Worm (Caenorhabditis elegans) whole organism, L3 larva: ENCODE results near the gene Y39A1A.16.
A peak's percentile ranks its signal among the peaks of the same experiment; 100 is the strongest.

Source experiments
- R02D3.7 ChIP-seq: fragments of 150-350 bp; optimal IDR thresholded peaks from 2 replicates; lab custom pipeline; 2014; ENCODE audit warnings: missing biosample characterization, missing genetic modification characterization
- ZK546.5 ChIP-seq: sonication (generic microtip); optimal IDR thresholded peaks from 2 replicates; lab custom pipeline; 2017; ENCODE audit warnings: missing biosample characterization, missing genetic modification characterization
- aly-2 ChIP-seq: fragments of 150-350 bp; optimal IDR thresholded peaks from 2 replicates; lab custom pipeline; 2014; ENCODE audit warnings: missing biosample characterization, missing genetic modification characterization
- ama-1 ChIP-seq: fragments of 150-350 bp; optimal IDR thresholded peaks from 2 replicates; lab custom pipeline; 2018
- ceh-16 ChIP-seq: sonication (generic microtip); optimal IDR thresholded peaks from 2 replicates; lab custom pipeline; 2017; ENCODE audit warnings: missing biosample characterization, missing genetic modification characterization
- ceh-82 ChIP-seq: fragments of 150-350 bp; optimal IDR thresholded peaks from 2 replicates; lab custom pipeline; 2014; ENCODE audit warnings: missing biosample characterization, missing genetic modification characterization
- ceh-9 ChIP-seq: sonication (generic microtip); optimal IDR thresholded peaks from 2 replicates; lab custom pipeline; 2018; ENCODE audit warnings: missing biosample characterization, missing genetic modification characterization
- daf-12 ChIP-seq: fragments of 150-350 bp; optimal IDR thresholded peaks from 2 replicates; lab custom pipeline; 2014; ENCODE audit warnings: missing biosample characterization, missing genetic modification reagents, missing genetic modification characterization
- egl-27 ChIP-seq: sonication (generic microtip); optimal IDR thresholded peaks from 4 replicates; lab custom pipeline; 2017; ENCODE audit warnings: missing biosample characterization, missing genetic modification reagents, missing genetic modification characterization
- elt-1 ChIP-seq: fragments of 150-350 bp; optimal IDR thresholded peaks from 2 replicates; lab custom pipeline; 2014; ENCODE audit warnings: missing biosample characterization, missing genetic modification characterization
- elt-2 ChIP-seq: sonication (generic microtip); optimal IDR thresholded peaks from 2 replicates; lab custom pipeline; 2016; ENCODE audit warnings: missing genetic modification reagents, mild to moderate bottlenecking, missing genetic modification characterization, missing compliant biosample characterization
- elt-3 ChIP-seq, 3 experiments: fragments of 150-350 bp in 1 of 3; sonication (generic microtip) in 2 of 3; optimal IDR thresholded peaks; 2 replicates in 2 of 3; 4 replicates in 1 of 3; lab custom pipeline; 2014 to 2017; ENCODE audit warnings: missing biosample characterization in 3 of 3, missing genetic modification characterization in 3 of 3
- eor-1 ChIP-seq, 2 experiments: fragments of 150-350 bp; optimal IDR thresholded peaks; 2 replicates each; lab custom pipeline; 2014 to 2018; ENCODE audit warnings: missing biosample characterization in 2 of 2, missing genetic modification characterization in 2 of 2
- fkh-10 ChIP-seq: sonication (generic microtip); optimal IDR thresholded peaks from 2 replicates; lab custom pipeline; 2017; ENCODE audit warnings: missing biosample characterization, missing genetic modification reagents, missing genetic modification characterization
- fkh-2 ChIP-seq: fragments of 150-350 bp; optimal IDR thresholded peaks from 2 replicates; lab custom pipeline; 2014; ENCODE audit warnings: missing biosample characterization, missing genetic modification reagents, missing genetic modification characterization
- fos-1 ChIP-seq: fragments of 150-350 bp; optimal IDR thresholded peaks from 2 replicates; lab custom pipeline; 2014; ENCODE audit warnings: missing biosample characterization, missing genetic modification characterization
- hmg-11 ChIP-seq: sonication (generic microtip); optimal IDR thresholded peaks from 2 replicates; lab custom pipeline; 2016; ENCODE audit warnings: missing genetic modification characterization, missing compliant biosample characterization
- jun-1 ChIP-seq: fragments of 150-350 bp; optimal IDR thresholded peaks from 2 replicates; lab custom pipeline; 2014; ENCODE audit warnings: missing biosample characterization, missing genetic modification reagents, missing genetic modification characterization
- lin-15B ChIP-seq: fragments of 150-350 bp; optimal IDR thresholded peaks from 2 replicates; lab custom pipeline; 2014; ENCODE audit warnings: missing biosample characterization, missing genetic modification characterization
- lin-39 ChIP-seq: fragments of 150-350 bp; optimal IDR thresholded peaks from 2 replicates; lab custom pipeline; 2018; ENCODE audit warnings: missing biosample characterization, missing genetic modification reagents, missing genetic modification characterization
- lsy-12 ChIP-seq: sonication (generic microtip); optimal IDR thresholded peaks from 2 replicates; lab custom pipeline; 2016; ENCODE audit warnings: mild to moderate bottlenecking, missing genetic modification characterization, missing compliant biosample characterization
- mdl-1 ChIP-seq: fragments of 150-350 bp; optimal IDR thresholded peaks from 2 replicates; lab custom pipeline; 2014; ENCODE audit warnings: missing biosample characterization, missing genetic modification characterization
- mml-1 ChIP-seq: fragments of 150-350 bp; sonication (generic microtip); optimal IDR thresholded peaks from 3 replicates; lab custom pipeline; 2014; ENCODE audit warnings: missing biosample characterization, missing genetic modification characterization
- nfya-1 ChIP-seq: sonication (generic microtip); optimal IDR thresholded peaks from 2 replicates; lab custom pipeline; 2017; ENCODE audit warnings: missing genetic modification characterization, mild to moderate bottlenecking, missing compliant biosample characterization, antibody characterized with exemption, moderate library complexity; ENCODE audit not compliant: insufficient read depth
- nhr-11 ChIP-seq: fragments of 150-350 bp; optimal IDR thresholded peaks from 2 replicates; lab custom pipeline; 2014; ENCODE audit warnings: missing biosample characterization, missing genetic modification characterization
- nhr-12 ChIP-seq: fragments of 150-350 bp; optimal IDR thresholded peaks from 2 replicates; lab custom pipeline; 2014; ENCODE audit warnings: missing biosample characterization, missing genetic modification characterization
- nhr-23 ChIP-seq: fragments of 150-350 bp; optimal IDR thresholded peaks from 2 replicates; lab custom pipeline; 2014; ENCODE audit warnings: missing biosample characterization, missing genetic modification reagents, missing genetic modification characterization
- nhr-237 ChIP-seq: fragments of 150-350 bp; optimal IDR thresholded peaks from 2 replicates; lab custom pipeline; 2014; ENCODE audit warnings: missing biosample characterization, missing genetic modification characterization
- nhr-25 ChIP-seq: sonication (generic microtip); optimal IDR thresholded peaks from 2 replicates; lab custom pipeline; 2017; ENCODE audit warnings: missing biosample characterization, missing genetic modification characterization
- nhr-43 ChIP-seq: sonication (generic microtip); optimal IDR thresholded peaks from 2 replicates; lab custom pipeline; 2016; ENCODE audit warnings: mild to moderate bottlenecking, missing genetic modification characterization, missing compliant biosample characterization; ENCODE audit not compliant: poor library complexity, severe bottlenecking
- nhr-67 ChIP-seq: fragments of 150-350 bp; optimal IDR thresholded peaks from 2 replicates; lab custom pipeline; 2014; ENCODE audit warnings: missing biosample characterization, missing genetic modification characterization
- nhr-76 ChIP-seq: fragments of 150-350 bp; sonication (generic microtip); optimal IDR thresholded peaks from 5 replicates; lab custom pipeline; 2014; ENCODE audit warnings: missing biosample characterization, missing genetic modification characterization
- nhr-77 ChIP-seq: fragments of 150-350 bp; optimal IDR thresholded peaks from 2 replicates; lab custom pipeline; 2014; ENCODE audit warnings: missing biosample characterization, missing genetic modification characterization
- pha-4 ChIP-seq: fragments of 150-350 bp; optimal IDR thresholded peaks from 2 replicates; lab custom pipeline; 2014; ENCODE audit warnings: missing biosample characterization, missing genetic modification reagents, missing genetic modification characterization
- pqm-1 ChIP-seq: fragments of 150-350 bp; optimal IDR thresholded peaks from 2 replicates; lab custom pipeline; 2017; ENCODE audit warnings: missing biosample characterization, missing genetic modification characterization, inconsistent platforms
- sea-2 ChIP-seq: fragments of 150-350 bp; sonication (generic microtip); optimal IDR thresholded peaks from 4 replicates; lab custom pipeline; 2014; ENCODE audit warnings: missing biosample characterization, missing genetic modification reagents, missing genetic modification characterization
- skn-1 ChIP-seq: fragments of 150-350 bp; optimal IDR thresholded peaks from 2 replicates; lab custom pipeline; 2014; ENCODE audit warnings: missing biosample characterization, missing genetic modification characterization
- snpc-4 ChIP-seq: fragments of 150-350 bp; optimal IDR thresholded peaks from 2 replicates; lab custom pipeline; 2014; ENCODE audit warnings: missing biosample characterization, missing genetic modification characterization
- unc-39 ChIP-seq: sonication (generic microtip); optimal IDR thresholded peaks from 4 replicates; lab custom pipeline; 2017; ENCODE audit warnings: missing biosample characterization, missing genetic modification characterization
- zag-1 ChIP-seq: fragments of 150-350 bp; optimal IDR thresholded peaks from 2 replicates; lab custom pipeline; 2014; ENCODE audit warnings: missing biosample characterization, missing genetic modification characterization
- ztf-11 ChIP-seq: fragments of 150-350 bp; optimal IDR thresholded peaks from 2 replicates; lab custom pipeline; 2014; ENCODE audit warnings: missing biosample characterization, missing genetic modification characterization
- ztf-4 ChIP-seq: fragments of 150-350 bp; optimal IDR thresholded peaks from 2 replicates; lab custom pipeline; 2014; ENCODE audit warnings: missing biosample characterization, missing genetic modification characterization

The Y39A1A.16 gene

DNA sequence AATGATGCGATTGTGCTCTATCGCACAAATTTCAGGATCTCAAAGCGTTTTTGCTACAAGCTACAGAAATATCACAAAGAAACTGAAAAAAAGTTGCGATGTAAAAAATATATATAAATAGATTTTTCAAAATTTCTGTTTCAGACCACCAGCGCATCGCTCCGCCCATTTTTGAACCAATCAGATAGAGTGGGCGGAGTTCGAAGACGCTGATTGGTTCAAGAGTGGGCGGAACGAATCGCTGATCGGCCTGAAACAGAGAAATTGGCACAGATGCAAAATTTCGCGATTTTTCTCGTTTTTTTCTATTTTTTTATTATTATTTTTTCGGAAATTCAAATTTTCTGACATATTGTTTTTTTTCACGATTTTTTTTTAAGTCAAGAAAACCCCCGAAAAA lies 23.7 kb downstream of the Y39A1A.16 start:
- no peak for TF ChIP-seq pha-4 (tag; lab: Kevin White, UChicago)
- peak; percentile 86 for TF ChIP-seq nfya-1 (tag; lab: Kevin White, UChicago)
- TF ChIP-seq fos-1 (tag; lab: Kevin White, UChicago): no peak

DNA sequence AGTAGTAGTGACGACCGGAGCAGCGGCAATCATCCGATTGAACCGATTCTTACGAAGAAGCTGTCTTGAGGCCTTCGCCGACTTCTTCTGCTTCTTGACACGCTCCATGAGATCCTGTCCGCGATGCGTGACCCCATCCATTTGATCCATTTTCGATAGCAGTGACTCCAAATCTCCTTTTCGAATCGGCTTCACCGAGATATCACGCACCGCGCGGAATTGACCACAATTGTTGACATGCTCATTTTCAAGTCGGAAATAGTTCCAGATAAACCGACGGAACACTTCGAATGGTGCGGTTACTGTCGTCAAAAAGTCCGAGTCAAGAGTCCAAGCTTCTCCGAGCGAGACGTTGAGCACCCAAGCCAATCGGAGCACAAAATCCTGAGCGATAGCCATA lies 24.8 kb downstream of the Y39A1A.16 start:
- TF ChIP-seq lin-39 (tag; lab: Kevin White, UChicago) (no peak), eor-1 (tag; optimal IDR thresholded peaks at IDR 0.05; lab: Kevin White, UChicago) (no peak), ztf-4 (tag; lab: Kevin White, UChicago) (no peak), elt-3 (tag; optimal IDR thresholded peaks at IDR 0.05; lab: Kevin White, UChicago) (no peak), lsy-12 (tag; lab: Kevin White, UChicago) (no peak), nhr-25 (tag; lab: Kevin White, UChicago) (no peak), skn-1 (tag; lab: Kevin White, UChicago) (no peak), ceh-82 (tag; lab: Kevin White, UChicago) (no peak), nhr-11 (tag; lab: Kevin White, UChicago) (no peak)

DNA sequence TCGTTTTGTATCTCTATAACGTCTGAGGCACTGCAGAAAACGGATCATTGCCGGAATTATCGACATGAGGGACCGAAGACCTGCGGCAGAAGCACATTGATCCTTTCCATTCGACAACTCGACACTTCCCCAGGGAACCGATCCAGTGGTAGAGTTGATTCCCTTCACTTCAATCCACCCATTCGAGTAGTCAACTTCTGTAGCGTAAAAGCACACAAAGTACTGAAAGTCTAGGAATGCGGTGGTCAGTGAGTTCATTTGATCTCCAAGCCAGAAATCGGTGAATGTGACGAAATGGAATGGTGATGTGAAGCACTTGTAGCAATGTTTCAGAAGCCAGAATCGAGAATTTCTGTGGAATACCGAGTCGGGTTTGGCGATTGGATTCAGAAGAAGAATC lies 25.4 kb downstream of the Y39A1A.16 start:
- no peak for TF ChIP-seq elt-1
- TF ChIP-seq nfya-1 (tag; lab: Kevin White, UChicago): no peak
- TF ChIP-seq ama-1 (lab: Kevin White, UChicago): no peak
- TF ChIP-seq ceh-82 (tag; lab: Kevin White, UChicago): no peak
- no peak for TF ChIP-seq elt-3 (tag; optimal IDR thresholded peaks at IDR 0.05; lab: Kevin White, UChicago)
- no peak for TF ChIP-seq hmg-11 (tag; lab: Kevin White, UChicago)
- no peak for TF ChIP-seq R02D3.7 (tag; lab: Kevin White, UChicago)
- no peak for TF ChIP-seq mdl-1 (tag; lab: Kevin White, UChicago)
- TF ChIP-seq mml-1 (tag; lab: Kevin White, UChicago): no peak
- no peak for TF ChIP-seq nhr-76 (tag; lab: Kevin White, UChicago)
- no peak for TF ChIP-seq jun-1 (tag; lab: Kevin White, UChicago)
- TF ChIP-seq ceh-9: no peak
- no peak for TF ChIP-seq ceh-16
- TF ChIP-seq elt-2 (tag; lab: Kevin White, UChicago): no peak
- no peak for TF ChIP-seq egl-27
- no peak for TF ChIP-seq lin-15B (tag; lab: Kevin White, UChicago)
- no peak for TF ChIP-seq sea-2 (GFP tag; lab: Kevin White, UChicago)
- TF ChIP-seq, all 47 proteins: peak for 0

DNA sequence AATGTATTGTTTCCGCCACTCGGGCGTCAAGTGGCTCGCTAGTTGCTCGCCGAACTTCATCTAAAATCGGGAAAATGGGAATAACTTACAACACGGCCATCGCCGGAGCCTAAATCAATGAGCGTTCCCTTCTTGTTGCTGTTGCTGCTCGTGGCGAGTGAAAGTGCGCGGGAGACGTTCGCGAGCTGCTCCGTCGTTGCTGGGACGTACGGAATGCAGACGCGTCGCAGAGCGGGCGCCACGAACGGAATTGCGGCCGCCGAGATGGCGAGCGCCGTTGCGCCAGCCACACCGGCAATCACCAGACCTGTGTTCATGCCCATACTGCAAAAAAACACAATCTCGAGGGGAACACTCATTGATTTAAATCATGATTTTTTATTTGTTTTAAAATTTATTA lies 27.4 kb downstream of the Y39A1A.16 start:
- TF ChIP-seq ceh-82 (tag; lab: Kevin White, UChicago) (no peak), nhr-43 (no peak), egl-27 (no peak), unc-39 (tag; lab: Kevin White, UChicago) (no peak), fkh-2 (tag; lab: Kevin White, UChicago) (no peak), skn-1 (tag; lab: Kevin White, UChicago) (no peak), pqm-1 (tag; lab: Kevin White, UChicago) (no peak), elt-2 (tag; lab: Kevin White, UChicago) (no peak), pha-4 (tag; lab: Kevin White, UChicago) (no peak), lsy-12 (tag; lab: Kevin White, UChicago) (no peak), nhr-76 (tag; lab: Kevin White, UChicago) (no peak), nfya-1 (tag; lab: Kevin White, UChicago) (no peak), R02D3.7 (tag; lab: Kevin White, UChicago) (no peak)

DNA sequence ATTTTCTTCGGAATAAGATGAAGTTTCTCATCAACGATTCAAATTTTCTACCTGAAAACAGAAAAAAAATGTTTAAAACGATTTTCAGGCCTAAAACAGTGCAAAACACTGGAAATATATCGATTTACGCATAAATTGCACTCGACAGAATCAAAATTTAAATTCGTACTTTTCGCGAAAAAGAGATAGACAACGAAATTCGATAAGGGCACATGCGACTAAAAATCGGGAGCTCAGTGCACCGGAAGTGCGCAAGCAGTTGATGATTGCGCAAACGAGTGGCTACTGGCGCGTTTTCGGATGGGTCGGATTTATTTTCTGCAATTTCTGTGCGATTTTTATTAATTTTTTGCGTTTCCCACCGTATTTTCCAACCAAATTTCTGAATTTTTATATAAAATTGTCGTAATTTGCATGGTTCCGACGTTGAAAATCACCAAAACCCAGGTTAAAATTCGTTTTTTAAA lies 27.9 kb downstream of the Y39A1A.16 start, which contains the start of the genes Y39A1A.21 and Y39A1A.22:
Gene Y39A1A.21 (minus strand): TSS at position 51 of the 467 bp plus-strand sequence.
Gene Y39A1A.22 (minus strand): TSS at position 57 of the 467 bp plus-strand sequence.
- TF ChIP-seq nhr-237: no peak
- TF ChIP-seq lin-39 (tag; lab: Kevin White, UChicago): peak; percentile 70
- no peak for TF ChIP-seq aly-2 (tag; lab: Kevin White, UChicago)
- peak; percentile 64 for TF ChIP-seq elt-2 (tag; lab: Kevin White, UChicago)
- no peak for TF ChIP-seq mml-1 (tag; lab: Kevin White, UChicago)
- TF ChIP-seq R02D3.7 (tag; lab: Kevin White, UChicago): peak; percentile 51
- TF ChIP-seq nhr-12 (tag; lab: Kevin White, UChicago): no peak
- no peak for TF ChIP-seq pqm-1 (tag; lab: Kevin White, UChicago)
- TF ChIP-seq nhr-25 (tag; lab: Kevin White, UChicago): no peak
- peak; percentile 44 for TF ChIP-seq lsy-12 (tag; lab: Kevin White, UChicago)
- peak; percentile 83 for TF ChIP-seq fkh-10 (GFP tag; lab: Kevin White, UChicago)
- TF ChIP-seq fkh-2 (tag; lab: Kevin White, UChicago): no peak
- TF ChIP-seq ama-1 (lab: Kevin White, UChicago): no peak
- TF ChIP-seq nfya-1 (tag; lab: Kevin White, UChicago): peak; percentile 88
- no peak for TF ChIP-seq fos-1 (tag; lab: Kevin White, UChicago)
- TF ChIP-seq zag-1: no peak
- peak; percentile 55 for TF ChIP-seq jun-1 (tag; lab: Kevin White, UChicago)
- peak; percentile 63 for TF ChIP-seq nhr-23
- TF ChIP-seq ceh-82 (tag; lab: Kevin White, UChicago): peak; percentile 1
- peak; percentile 79 for TF ChIP-seq snpc-4
- peak; percentile 81 for TF ChIP-seq pha-4 (tag; lab: Kevin White, UChicago)
- no peak for TF ChIP-seq daf-12
- no peak for TF ChIP-seq nhr-77 (tag; lab: Kevin White, UChicago)
- no peak for TF ChIP-seq sea-2 (GFP tag; lab: Kevin White, UChicago)
- TF ChIP-seq ztf-11 (tag; lab: Kevin White, UChicago): no peak
- no peak for TF ChIP-seq ZK546.5 (tag; lab: Kevin White, UChicago)
- TF ChIP-seq nhr-67: no peak
